Worm (Caenorhabditis elegans): ENCODE measurements around the gene praf-3.

praf-3 gene

ce11 chrIV:8360817-8361216 is 19.0 kb upstream of the praf-3 start, which contains the start of gene sqv-1:
Gene sqv-1, plus strand, starts transcription at chrIV:8361117.
- TF ChIP-seq daf-16 (GFP tag; optimal IDR thresholded peaks at IDR 0.05) (no peak), daf-16 (tag; optimal IDR thresholded peaks at IDR 0.05) (peak; percentile 33), set-16 (GFP tag; IDR thresholded peaks at IDR 0.05) (no peak)

- TF ChIP-seq ztf-11 (tag; optimal IDR thresholded peaks at IDR 0.05), result no peak
- no peak for TF ChIP-seq nhr-48 (tag; optimal IDR thresholded peaks at IDR 0.05)
- no peak for TF ChIP-seq nhr-6 (tag; optimal IDR thresholded peaks at IDR 0.05)
- TF ChIP-seq nhr-102 (tag; optimal IDR thresholded peaks at IDR 0.05), result no peak
- TF ChIP-seq nhr-11 (tag; optimal IDR thresholded peaks at IDR 0.05), result no peak
- no peak for TF ChIP-seq unc-130 (GFP tag; optimal IDR thresholded peaks at IDR 0.05)
- TF ChIP-seq Y105C5A.15 (GFP tag; IDR thresholded peaks at IDR 0.05), result no peak
- no peak for TF ChIP-seq daf-16 (GFP tag; optimal IDR thresholded peaks at IDR 0.05)
- no peak for TF ChIP-seq daf-16 (tag; optimal IDR thresholded peaks at IDR 0.05)
- TF ChIP-seq lin-15B (tag; optimal IDR thresholded peaks at IDR 0.05), result no peak
- no peak for TF ChIP-seq ctbp-1 (GFP tag; IDR thresholded peaks at IDR 0.05)
Measured at ce11 chrIV:8363163-8363562, 16.6 kb upstream of the praf-3 start, which contains the start of gene D2096.12. Gene D2096.12, plus strand, starts transcription at chrIV:8363463.

- TF ChIP-seq mdl-1 (tag; optimal IDR thresholded peaks at IDR 0.05) (peak in 1 of 2 experiments; percentile 53), nhr-28 (tag; optimal IDR thresholded peaks at IDR 0.05) (peak; percentile 47), mxl-3 (GFP tag; optimal IDR thresholded peaks at IDR 0.05) (peak; percentile 13), dve-1 (tag; optimal IDR thresholded peaks at IDR 0.05; ENCODE audit: insufficient read depth) (peak; percentile 42), daf-16 (GFP tag; optimal IDR thresholded peaks at IDR 0.05) (no peak), daf-16 (tag; optimal IDR thresholded peaks at IDR 0.05) (peak; percentile 46), F26F4.8 (GFP tag; conservative IDR thresholded peaks at IDR 0.05) (no peak), hlh-11 (tag; optimal IDR thresholded peaks at IDR 0.05) (peak; percentile 39), hlh-30 (tag; optimal IDR thresholded peaks at IDR 0.05; ENCODE audit: insufficient read depth) (peak; percentile 41), dmd-6 (GFP tag; IDR thresholded peaks at IDR 0.05) (peak; percentile 79), lin-29 (GFP tag; IDR thresholded peaks at IDR 0.05) (no peak), gei-8 (GFP tag; optimal IDR thresholded peaks at IDR 0.05) (no peak), pqm-1 (tag; optimal IDR thresholded peaks at IDR 0.05) (peak; percentile 34)
Measured at ce11 chrIV:8366295-8366694, 13.5 kb upstream of the praf-3 start, which contains the start of gene aagr-1. Gene aagr-1, plus strand, starts transcription at chrIV:8366521.

ce11 chrIV:8367887-8368286 is 11.9 kb upstream of the praf-3 start:
- TF ChIP-seq snpc-1.2 (GFP tag; IDR thresholded peaks at IDR 0.05) (no peak), F37D6.2 (tag; optimal IDR thresholded peaks at IDR 0.05) (no peak), daf-19 (GFP tag; conservative IDR thresholded peaks at IDR 0.05) (no peak), aha-1 (tag) (peak; percentile 93), dpl-1 (GFP tag; optimal IDR thresholded peaks at IDR 0.05) (no peak), lir-3 (tag; optimal IDR thresholded peaks at IDR 0.05) (no peak), dve-1 (tag; optimal IDR thresholded peaks at IDR 0.05; ENCODE audit: insufficient read depth) (no peak), ces-1 (GFP tag; optimal IDR thresholded peaks at IDR 0.05) (no peak)

- TF ChIP-seq unc-62 (GFP tag; optimal IDR thresholded peaks at IDR 0.05 in 1 of 2), result no peak
- TF ChIP-seq unc-62 (tag; optimal IDR thresholded peaks at IDR 0.05), result no peak
- TF ChIP-seq spr-3 (GFP tag; optimal IDR thresholded peaks at IDR 0.05), result no peak
- no peak for TF ChIP-seq F49E8.2 (tag; optimal IDR thresholded peaks at IDR 0.05; ENCODE audit: borderline replicate concordance)
Measured at ce11 chrIV:8369135-8369534, 10.6 kb upstream of the praf-3 start, which contains the start of gene D2096.6. Gene D2096.6, minus strand, starts transcription at chrIV:8369235.

All from whole organism, L4 larva.